Worm (Caenorhabditis elegans) whole organism, mixed stage, embryonic: Measurements from ENCODE around the gene unc-104.
A peak's percentile ranks its signal among the peaks of the same experiment; 100 is the strongest.

ENCODE experiments used
- M03D4.4 ChIP-seq: sonication (generic microtip); optimal IDR thresholded peaks from 2 replicates; lab custom pipeline; 2017; ENCODE audit warnings: mild to moderate bottlenecking, missing genetic modification characterization, missing compliant biosample characterization
- bed-3 ChIP-seq: fragments of 200-800 bp; sonication (Bioruptor generic); optimal IDR thresholded peaks from 3 replicates; lab custom pipeline; 2018; ENCODE audit warnings: mild to moderate bottlenecking, missing genetic modification characterization, moderate library complexity, missing compliant biosample characterization
- blmp-1 ChIP-seq: fragments of 150-350 bp; optimal IDR thresholded peaks from 2 replicates; lab custom pipeline; 2014; ENCODE audit warnings: missing biosample characterization, missing genetic modification characterization
- ceh-39 ChIP-seq: fragments of 150-350 bp; optimal IDR thresholded peaks from 2 replicates; lab custom pipeline; 2014; ENCODE audit warnings: missing biosample characterization, missing genetic modification characterization
- ceh-43 ChIP-seq: fragments of 200-800 bp; sonication (Bioruptor generic); optimal IDR thresholded peaks from 2 replicates; lab custom pipeline; 2018; ENCODE audit warnings: mild to moderate bottlenecking, missing genetic modification characterization, moderate library complexity, missing compliant biosample characterization
- ceh-83 ChIP-seq: fragments of 200-800 bp; sonication (Bioruptor generic); optimal IDR thresholded peaks from 2 replicates; lab custom pipeline; 2018; ENCODE audit warnings: mild to moderate bottlenecking, missing genetic modification characterization, missing compliant biosample characterization
- ces-1 ChIP-seq: fragments of 150-350 bp; optimal IDR thresholded peaks from 2 replicates; lab custom pipeline; 2014; ENCODE audit warnings: missing biosample characterization, missing genetic modification reagents, missing genetic modification characterization
- cnd-1 ChIP-seq: fragments of 200-800 bp; sonication (Bioruptor generic); optimal IDR thresholded peaks from 2 replicates; lab custom pipeline; 2018; ENCODE audit warnings: mild to moderate bottlenecking, missing genetic modification characterization, missing compliant biosample characterization
- drap-1 ChIP-seq: fragments of 200-800 bp; sonication (Bioruptor generic); optimal IDR thresholded peaks from 3 replicates; lab custom pipeline; 2018; ENCODE audit warnings: mild to moderate bottlenecking, missing genetic modification characterization, missing compliant biosample characterization
- elt-1 ChIP-seq: sonication (generic microtip); optimal IDR thresholded peaks from 2 replicates; lab custom pipeline; 2017; ENCODE audit warnings: missing genetic modification characterization, mild to moderate bottlenecking, missing compliant biosample characterization, antibody characterized with exemption, moderate library complexity, borderline replicate concordance; ENCODE audit not compliant: insufficient read depth
- elt-3 ChIP-seq: fragments of 150-350 bp; optimal IDR thresholded peaks from 2 replicates; lab custom pipeline; 2014; ENCODE audit warnings: missing biosample characterization, missing genetic modification characterization
- flh-1 ChIP-seq: fragments of 200-800 bp; sonication (Bioruptor generic); optimal IDR thresholded peaks from 2 replicates; lab custom pipeline; 2018; ENCODE audit warnings: mild to moderate bottlenecking, missing genetic modification characterization, moderate library complexity, missing compliant biosample characterization
- ham-2 ChIP-seq: fragments of 200-800 bp; sonication (Bioruptor generic); optimal IDR thresholded peaks from 2 replicates; lab custom pipeline; 2018; ENCODE audit warnings: mild to moderate bottlenecking, missing genetic modification characterization, missing compliant biosample characterization
- hlh-1 ChIP-seq: fragments of 150-350 bp; optimal IDR thresholded peaks from 2 replicates; lab custom pipeline; 2014; ENCODE audit warnings: missing biosample characterization, missing genetic modification reagents, missing genetic modification characterization
- lin-13 ChIP-seq: fragments of 150-350 bp; optimal IDR thresholded peaks from 2 replicates; lab custom pipeline; 2014; ENCODE audit warnings: missing biosample characterization, missing genetic modification characterization
- lin-32 ChIP-seq: fragments of 200-800 bp; sonication (Bioruptor generic); optimal IDR thresholded peaks from 2 replicates; lab custom pipeline; 2018; ENCODE audit warnings: mild to moderate bottlenecking, missing genetic modification characterization, missing compliant biosample characterization
- lsy-2 ChIP-seq: fragments of 150-350 bp; optimal IDR thresholded peaks from 2 replicates; lab custom pipeline; 2014; ENCODE audit warnings: missing biosample characterization, missing genetic modification characterization
- mab-5 ChIP-seq: fragments of 150-350 bp; optimal IDR thresholded peaks from 2 replicates; lab custom pipeline; 2014; ENCODE audit warnings: missing biosample characterization, missing genetic modification characterization
- mep-1 ChIP-seq: fragments of 150-350 bp; optimal IDR thresholded peaks from 2 replicates; lab custom pipeline; 2017; ENCODE audit warnings: missing biosample characterization, missing genetic modification reagents, missing genetic modification characterization, inconsistent platforms
- mls-2 ChIP-seq: sonication (generic microtip); optimal IDR thresholded peaks from 2 replicates; lab custom pipeline; 2016; ENCODE audit warnings: mild to moderate bottlenecking, missing genetic modification characterization, moderate library complexity, missing compliant biosample characterization
- nhr-12 ChIP-seq: fragments of 150-350 bp; optimal IDR thresholded peaks from 2 replicates; lab custom pipeline; 2014; ENCODE audit warnings: missing biosample characterization, missing genetic modification characterization
- nhr-2 ChIP-seq: fragments of 150-350 bp; optimal IDR thresholded peaks from 2 replicates; lab custom pipeline; 2014; ENCODE audit warnings: missing biosample characterization, missing genetic modification characterization
- nhr-237 ChIP-seq: fragments of 150-350 bp; optimal IDR thresholded peaks from 2 replicates; lab custom pipeline; 2014; ENCODE audit warnings: missing biosample characterization, missing genetic modification characterization
- nhr-28 ChIP-seq: fragments of 150-350 bp; optimal IDR thresholded peaks from 2 replicates; lab custom pipeline; 2014; ENCODE audit warnings: missing biosample characterization, missing genetic modification characterization
- nhr-76 ChIP-seq: sonication (generic microtip); optimal IDR thresholded peaks from 2 replicates; lab custom pipeline; 2017; ENCODE audit warnings: missing biosample characterization, missing genetic modification characterization
- pha-4 ChIP-seq: fragments of 150-350 bp; optimal IDR thresholded peaks from 2 replicates; lab custom pipeline; 2018; ENCODE audit warnings: missing biosample characterization, missing genetic modification reagents, missing genetic modification characterization
- sem-2 ChIP-seq: fragments of 200-800 bp; sonication (Bioruptor generic); optimal IDR thresholded peaks from 2 replicates; lab custom pipeline; 2018; ENCODE audit warnings: mild to moderate bottlenecking, missing genetic modification characterization, missing compliant biosample characterization
- snpc-4 ChIP-seq: fragments of 150-350 bp; optimal IDR thresholded peaks from 2 replicates; lab custom pipeline; 2014; ENCODE audit warnings: missing biosample characterization, missing genetic modification characterization
- sptf-1 ChIP-seq: sonication (generic microtip); optimal IDR thresholded peaks from 2 replicates; lab custom pipeline; 2017; ENCODE audit warnings: mild to moderate bottlenecking, missing genetic modification characterization, moderate library complexity, missing compliant biosample characterization
- tbx-8 ChIP-seq: fragments of 200-800 bp; sonication (Bioruptor generic); optimal IDR thresholded peaks from 2 replicates; lab custom pipeline; 2018; ENCODE audit warnings: mild to moderate bottlenecking, missing genetic modification characterization, moderate library complexity, missing compliant biosample characterization
- unc-120 ChIP-seq: sonication (generic microtip); optimal IDR thresholded peaks from 2 replicates; lab custom pipeline; 2017; ENCODE audit warnings: missing genetic modification characterization, missing compliant biosample characterization; ENCODE audit not compliant: poor library complexity, severe bottlenecking
- unc-39 ChIP-seq: fragments of 150-350 bp; optimal IDR thresholded peaks from 2 replicates; lab custom pipeline; 2014; ENCODE audit warnings: missing biosample characterization, missing genetic modification characterization
- unc-62 ChIP-seq: fragments of 150-350 bp; optimal IDR thresholded peaks from 2 replicates; lab custom pipeline; 2014; ENCODE audit warnings: missing biosample characterization, missing genetic modification reagents, missing genetic modification characterization
- zip-8 ChIP-seq: fragments of 150-350 bp; optimal IDR thresholded peaks from 2 replicates; lab custom pipeline; 2014; ENCODE audit warnings: missing biosample characterization, missing genetic modification characterization
- ztf-11 ChIP-seq: fragments of 150-350 bp; optimal IDR thresholded peaks from 2 replicates; lab custom pipeline; 2014; ENCODE audit warnings: missing biosample characterization, missing genetic modification characterization

Gene unc-104

ce11 chrII:6965573-6965972 is 29.2 kb upstream of the unc-104 start, which contains the start of gene tra-2:
Gene tra-2, minus strand, starts transcription at chrII:6965673.
- TF ChIP-seq ceh-83 (no peak), sptf-1 (tag; lab: Kevin White, UChicago) (no peak), drap-1 (GFP tag; lab: Kevin White, UChicago) (no peak), nhr-28 (no peak), tbx-8 (GFP tag; lab: Kevin White, UChicago) (no peak), bed-3 (GFP tag; lab: Kevin White, UChicago) (no peak), elt-1 (tag; lab: Kevin White, UChicago) (no peak), ceh-43 (GFP tag; lab: Kevin White, UChicago) (no peak), unc-62 (GFP tag; lab: Kevin White, UChicago) (no peak), mls-2 (tag; lab: Kevin White, UChicago) (no peak), elt-3 (tag; lab: Kevin White, UChicago) (no peak)

ce11 chrII:6967618-6968017 is 27.2 kb upstream of the unc-104 start, which contains the start of gene eif-2Bgamma:
Gene eif-2Bgamma, minus strand, starts transcription at chrII:6967648.
- TF ChIP-seq zip-8 (tag; lab: Kevin White, UChicago) (no peak), ces-1 (GFP tag; lab: Kevin White, UChicago) (peak; percentile 42), lsy-2 (tag; lab: Kevin White, UChicago) (peak; percentile 60), ham-2 (GFP tag; lab: Kevin White, UChicago) (no peak), ceh-39 (tag; lab: Kevin White, UChicago) (peak; percentile 1), sem-2 (GFP tag; lab: Kevin White, UChicago) (no peak)
- TF ChIP-seq, all 35 proteins: peak for 3

- TF ChIP-seq pha-4, result peak; percentile 39
- peak; percentile 80 for TF ChIP-seq ceh-83
- peak; percentile 31 for TF ChIP-seq mls-2 (tag; lab: Kevin White, UChicago)
- peak; percentile 53 for TF ChIP-seq unc-120 (tag; lab: Kevin White, UChicago)
- no peak for TF ChIP-seq elt-3 (tag; lab: Kevin White, UChicago)
- TF ChIP-seq drap-1 (GFP tag; lab: Kevin White, UChicago), result peak; percentile 63
- TF ChIP-seq lin-13 (tag; lab: Kevin White, UChicago), result peak; percentile 72
- no peak for TF ChIP-seq nhr-237 (tag; lab: Kevin White, UChicago)
- TF ChIP-seq nhr-76 (tag; lab: Kevin White, UChicago), result no peak
- TF ChIP-seq nhr-28, result no peak
- peak; percentile 2 for TF ChIP-seq ces-1 (GFP tag; lab: Kevin White, UChicago)
- no peak for TF ChIP-seq elt-1 (tag; lab: Kevin White, UChicago)
- TF ChIP-seq mab-5 (tag; lab: Kevin White, UChicago), result no peak
- TF ChIP-seq nhr-2 (tag; lab: Kevin White, UChicago), result no peak
- TF ChIP-seq snpc-4 (tag; lab: Kevin White, UChicago), result no peak
- no peak for TF ChIP-seq zip-8 (tag; lab: Kevin White, UChicago)
- TF ChIP-seq ceh-43 (GFP tag; lab: Kevin White, UChicago), result no peak
- TF ChIP-seq flh-1 (GFP tag; lab: Kevin White, UChicago), result peak; percentile 27
- TF ChIP-seq lin-32, result peak; percentile 42
- TF ChIP-seq nhr-12 (tag; lab: Kevin White, UChicago), result no peak
- peak; percentile 43 for TF ChIP-seq tbx-8 (GFP tag; lab: Kevin White, UChicago)
- TF ChIP-seq ham-2 (GFP tag; lab: Kevin White, UChicago), result peak; percentile 66
- TF ChIP-seq ztf-11 (tag; lab: Kevin White, UChicago), result no peak
- TF ChIP-seq mep-1 (tag; lab: Kevin White, UChicago), result peak; percentile 6
- peak; percentile 65 for TF ChIP-seq M03D4.4 (tag; lab: Kevin White, UChicago)
- TF ChIP-seq ceh-39 (tag; lab: Kevin White, UChicago), result peak; percentile 69
- peak; percentile 46 for TF ChIP-seq hlh-1 (tag; lab: Kevin White, UChicago)
- TF ChIP-seq cnd-1 (tag; lab: Kevin White, UChicago), result peak; percentile 82
- TF ChIP-seq sem-2 (GFP tag; lab: Kevin White, UChicago), result peak; percentile 55
- no peak for TF ChIP-seq unc-39 (tag; lab: Kevin White, UChicago)
- TF ChIP-seq sptf-1 (tag; lab: Kevin White, UChicago), result peak; percentile 65
- TF ChIP-seq bed-3 (GFP tag; lab: Kevin White, UChicago), result no peak
- TF ChIP-seq blmp-1 (tag; lab: Kevin White, UChicago), result no peak
- TF ChIP-seq unc-62 (GFP tag; lab: Kevin White, UChicago), result peak; percentile 5
- peak; percentile 22 for TF ChIP-seq lsy-2 (tag; lab: Kevin White, UChicago)
Measured at ce11 chrII:6968191-6968675, 26.6 kb upstream of the unc-104 start.
